In the genomic region with DNA sequence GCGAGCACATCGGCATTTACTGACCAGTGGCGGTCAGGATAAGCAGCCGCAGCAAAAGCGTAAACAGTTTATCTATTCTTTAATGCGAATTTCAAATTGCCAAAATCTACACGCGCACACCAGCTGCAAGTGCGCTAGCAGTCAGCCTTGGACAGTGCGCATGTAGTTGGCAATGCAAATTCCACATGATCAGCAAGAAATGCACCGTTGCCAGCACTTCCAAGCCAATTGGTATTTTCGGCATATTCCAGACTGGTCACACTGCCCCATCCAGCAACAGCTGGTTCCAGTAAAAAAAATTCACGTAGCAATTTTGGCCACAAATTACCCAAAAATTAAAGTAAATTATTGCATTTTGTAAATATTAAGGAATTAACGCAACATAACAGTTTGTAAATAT, we compare ENCODE assay signal across 1 fruit fly cellular context.
TF ChIP-seq lines count a peak whose summit lies in the region.

No protein-coding gene starts in this region.

TF ChIP-seq in whole organism, embryonic, 481 proteins besides CTCF, POLR2A, EP300 and RAD21 (continued from another document):
- TF ChIP-seq CG10654 (GFP tag; optimal IDR thresholded peaks at IDR 0.05; lab: Kevin White, UChicago) (no peak), CG2120 (GFP tag; optimal IDR thresholded peaks at IDR 0.05; lab: Kevin White, UChicago) (no peak), en (GFP tag; optimal IDR thresholded peaks at IDR 0.05; lab: Kevin White, UChicago) (no peak), CHES-1-like (GFP tag; optimal IDR thresholded peaks at IDR 0.05; lab: Kevin White, UChicago) (no peak), CG30020 (tag; optimal IDR thresholded peaks at IDR 0.05; lab: Kevin White, UChicago) (peak; percentile 23), emc (GFP tag; optimal IDR thresholded peaks at IDR 0.05; lab: Kevin White, UChicago) (no peak), CG12659 (GFP tag; optimal IDR thresholded peaks at IDR 0.05; lab: Kevin White, UChicago) (peak; percentile 57), HLH4C (GFP tag; IDR thresholded peaks at IDR 0.05; lab: Robert Waterston, UW; ENCODE audit: partially characterized antibody) (no peak), kni (GFP tag; optimal IDR thresholded peaks at IDR 0.05; lab: Kevin White, UChicago) (no peak), tna (GFP tag; IDR thresholded peaks at IDR 0.05; lab: Robert Waterston, UW; ENCODE audit: partially characterized antibody) (no peak), gcm (GFP tag; optimal IDR thresholded peaks at IDR 0.05; lab: Kevin White, UChicago) (no peak), tin (GFP tag; optimal IDR thresholded peaks at IDR 0.05; lab: Kevin White, UChicago) (no peak), fd3F (GFP tag; optimal IDR thresholded peaks at IDR 0.05; lab: Kevin White, UChicago) (no peak), Oaz (GFP tag; IDR thresholded peaks at IDR 0.05; lab: Robert Waterston, UW) (no peak), rib (GFP tag; IDR thresholded peaks at IDR 0.05; lab: Robert Waterston, UW) (no peak), CG11085 (GFP tag; IDR thresholded peaks at IDR 0.05; lab: Robert Waterston, UW) (no peak), NC2α (GFP tag; optimal IDR thresholded peaks at IDR 0.05; lab: Kevin White, UChicago) (no peak), CG12769 (tag; optimal IDR thresholded peaks at IDR 0.05; lab: Kevin White, UChicago) (peak; percentile 31), Bdp1 (GFP tag; optimal IDR thresholded peaks at IDR 0.05; lab: Kevin White, UChicago) (peak; percentile 33), CG34224 (GFP tag; IDR thresholded peaks at IDR 0.05; lab: Robert Waterston, UW; ENCODE audit: partially characterized antibody) (no peak), HLH3B (GFP tag; IDR thresholded peaks at IDR 0.05; lab: Robert Waterston, UW) (no peak), esg (GFP tag; conservative IDR thresholded peaks at IDR 0.05; lab: Robert Waterston, UW) (no peak), gro (GFP tag; optimal IDR thresholded peaks at IDR 0.05; lab: Kevin White, UChicago) (peak; percentile 37), gce (GFP tag; IDR thresholded peaks at IDR 0.05; lab: Robert Waterston, UW) (no peak), hth (optimal IDR thresholded peaks at IDR 0.05; lab: Kevin White, UChicago) (no peak), crc (GFP tag; optimal IDR thresholded peaks at IDR 0.05; lab: Kevin White, UChicago) (no peak), Max (GFP tag; optimal IDR thresholded peaks at IDR 0.05; lab: Kevin White, UChicago) (peak; percentile 69), tio (GFP tag; optimal IDR thresholded peaks at IDR 0.05; lab: Kevin White, UChicago) (no peak), toy (GFP tag; IDR thresholded peaks at IDR 0.05; lab: Robert Waterston, UW) (no peak), CG12236 (GFP tag; optimal IDR thresholded peaks at IDR 0.05; lab: Kevin White, UChicago) (no peak), trh (GFP tag; optimal IDR thresholded peaks at IDR 0.05; lab: Kevin White, UChicago) (no peak), cad (GFP tag; optimal IDR thresholded peaks at IDR 0.05; lab: Kevin White, UChicago) (no peak), Aef1 (GFP tag; IDR thresholded peaks at IDR 0.05; lab: Robert Waterston, UW) (no peak), sqz (GFP tag; optimal IDR thresholded peaks at IDR 0.05; lab: Kevin White, UChicago) (peak; percentile 91), luna (GFP tag; optimal IDR thresholded peaks at IDR 0.05; lab: Kevin White, UChicago) (no peak), CG43689 (GFP tag; IDR thresholded peaks at IDR 0.05; lab: Robert Waterston, UW) (no peak), B-H2 (GFP tag; optimal IDR thresholded peaks at IDR 0.05; lab: Kevin White, UChicago) (no peak), CG17361 (GFP tag; IDR thresholded peaks at IDR 0.05; lab: Robert Waterston, UW) (no peak), H15 (GFP tag; IDR thresholded peaks at IDR 0.05; lab: Robert Waterston, UW) (no peak), CG12219 (GFP tag; optimal IDR thresholded peaks at IDR 0.05; lab: Kevin White, UChicago) (no peak), zf30C (GFP tag; optimal IDR thresholded peaks at IDR 0.05; lab: Kevin White, UChicago) (peak; percentile 23), CG31365 (tag; optimal IDR thresholded peaks at IDR 0.05; lab: Kevin White, UChicago) (no peak), CG5953 (GFP tag; IDR thresholded peaks at IDR 0.05; lab: Robert Waterston, UW) (no peak), abd-A (tag; optimal IDR thresholded peaks at IDR 0.05; lab: Kevin White, UChicago) (no peak), CG7271 (tag; optimal IDR thresholded peaks at IDR 0.05; lab: Kevin White, UChicago) (no peak), fd102C (GFP tag; optimal IDR thresholded peaks at IDR 0.05; lab: Kevin White, UChicago) (no peak), insv (GFP tag; optimal IDR thresholded peaks at IDR 0.05; lab: Kevin White, UChicago) (peak in 1 of 2 experiments; percentile 50), Myb (GFP tag; optimal IDR thresholded peaks at IDR 0.05; lab: Kevin White, UChicago) (peak; percentile 93), CG10147 (GFP tag; optimal IDR thresholded peaks at IDR 0.05; lab: Kevin White, UChicago) (no peak), Neu2 (GFP tag; optimal IDR thresholded peaks at IDR 0.05; lab: Kevin White, UChicago; ENCODE audit: borderline replicate concordance) (no peak), ham (GFP tag; IDR thresholded peaks at IDR 0.05; lab: Robert Waterston, UW) (no peak), knrl (GFP tag; IDR thresholded peaks at IDR 0.05; lab: Robert Waterston, UW; ENCODE audit: partially characterized antibody) (no peak)
